Fruit fly (Drosophila melanogaster) whole organism, prepupa: ENCODE measurements around the gene CG15035.

Experiments
- CG10631 ChIP-seq: fragments of 200-800 bp; sonication (Bioruptor generic); optimal IDR thresholded peaks from 2 replicates; lab custom pipeline; 2016; ENCODE audit warnings: missing biosample characterization, missing genetic modification characterization
- CG10669 ChIP-seq: fragments of 200-800 bp; sonication (Bioruptor generic); optimal IDR thresholded peaks from 3 replicates; lab custom pipeline; 2018; ENCODE audit warnings: missing biosample characterization, mild to moderate bottlenecking, missing genetic modification characterization, moderate library complexity
- CG11294 ChIP-seq: fragments of 200-800 bp; sonication (Bioruptor generic); IDR thresholded peaks from 2 replicates; pipeline ENCODE4 v1.3.6; 2022; ENCODE audit warnings: missing biosample characterization, missing genetic modification characterization
- CG11762 ChIP-seq: fragments of 200-800 bp; sonication (Bioruptor generic); optimal IDR thresholded peaks from 3 replicates; lab custom pipeline; 2016; ENCODE audit warnings: missing biosample characterization, missing genetic modification characterization; ENCODE audit not compliant: insufficient read depth
- CG11902 ChIP-seq: fragments of 200-800 bp; sonication (Bioruptor generic); optimal IDR thresholded peaks from 3 replicates; lab custom pipeline; 2016; ENCODE audit warnings: missing biosample characterization, missing genetic modification characterization
- CG31627 ChIP-seq: fragments of 200-800 bp; sonication (Bioruptor generic); optimal IDR thresholded peaks from 3 replicates; lab custom pipeline; 2016; ENCODE audit warnings: missing biosample characterization, missing genetic modification characterization
- CG34406 ChIP-seq: fragments of 200-800 bp; sonication (Bioruptor generic); optimal IDR thresholded peaks from 3 replicates; lab custom pipeline; 2016; ENCODE audit warnings: missing biosample characterization, missing genetic modification characterization
- CG3919 ChIP-seq: fragments of 200-800 bp; sonication (Bioruptor generic); optimal IDR thresholded peaks from 3 replicates; lab custom pipeline; 2016; ENCODE audit warnings: missing biosample characterization, missing genetic modification characterization
- CG4318 ChIP-seq: fragments of 200-800 bp; sonication (Bioruptor generic); optimal IDR thresholded peaks from 3 replicates; lab custom pipeline; 2017; ENCODE audit warnings: missing biosample characterization, mild to moderate bottlenecking, missing genetic modification characterization
- CG6163 ChIP-seq: fragments of 200-800 bp; sonication (Bioruptor generic); IDR thresholded peaks from 3 replicates; pipeline ENCODE4 v1.3.6; 2022; ENCODE audit warnings: missing biosample characterization, missing genetic modification characterization
- CG6276 ChIP-seq: fragments of 200-800 bp; sonication (Bioruptor generic); optimal IDR thresholded peaks from 2 replicates; lab custom pipeline; 2017; ENCODE audit warnings: missing biosample characterization, mild to moderate bottlenecking, missing genetic modification characterization
- CG6854 ChIP-seq: fragments of 200-800 bp; sonication (Bioruptor generic); optimal IDR thresholded peaks from 2 replicates; lab custom pipeline; 2017; ENCODE audit warnings: missing biosample characterization, mild to moderate bottlenecking, missing genetic modification characterization
- CG7368 ChIP-seq: fragments of 200-800 bp; sonication (Bioruptor generic); optimal IDR thresholded peaks from 3 replicates; lab custom pipeline; 2016; ENCODE audit warnings: missing biosample characterization, missing genetic modification characterization
- CG8632 ChIP-seq: fragments of 200-800 bp; sonication (Bioruptor generic); optimal IDR thresholded peaks from 3 replicates; lab custom pipeline; 2016; ENCODE audit warnings: missing biosample characterization, missing genetic modification characterization
- CG9139 ChIP-seq: fragments of 200-800 bp; sonication (Bioruptor generic); optimal IDR thresholded peaks from 3 replicates; lab custom pipeline; 2017; ENCODE audit warnings: missing biosample characterization, mild to moderate bottlenecking, missing genetic modification characterization
- Eip78C ChIP-seq: fragments of 200-800 bp; sonication (Bioruptor generic); peaks from one replicate; lab custom pipeline; 2016; ENCODE audit warnings: missing biosample characterization, missing genetic modification characterization
- Eip93F ChIP-seq: fragments of 200-800 bp; sonication (Bioruptor generic); optimal IDR thresholded peaks from 2 replicates; lab custom pipeline; 2016; ENCODE audit warnings: missing biosample characterization, mild to moderate bottlenecking, missing genetic modification characterization
- Ets21C ChIP-seq: fragments of 200-800 bp; sonication (Bioruptor generic); optimal IDR thresholded peaks from 3 replicates; lab custom pipeline; 2016; ENCODE audit warnings: missing biosample characterization, missing genetic modification characterization
- Ets96B ChIP-seq: fragments of 200-800 bp; optimal IDR thresholded peaks from 2 replicates; lab custom pipeline; 2019; ENCODE audit warnings: missing biosample characterization, mild to moderate bottlenecking, missing genetic modification characterization, moderate library complexity
- Gug ChIP-seq: fragments of 200-800 bp; sonication (Bioruptor generic); IDR thresholded peaks from 2 replicates; pipeline ENCODE4 v1.3.6; 2022; ENCODE audit warnings: missing biosample characterization, missing genetic modification characterization
- Hr38 ChIP-seq: sonication (Bioruptor generic); optimal IDR thresholded peaks from 2 replicates; lab custom pipeline; 2016; ENCODE audit warnings: missing biosample characterization, missing genetic modification characterization
- Hr39 ChIP-seq: fragments of 200-800 bp; sonication (Bioruptor generic); optimal IDR thresholded peaks from 2 replicates; lab custom pipeline; 2016; ENCODE audit warnings: missing biosample characterization, missing genetic modification characterization
- Hr4 ChIP-seq: fragments of 200-800 bp; sonication (Bioruptor generic); optimal IDR thresholded peaks from 3 replicates; lab custom pipeline; 2016; ENCODE audit warnings: missing biosample characterization, missing genetic modification characterization
- Met ChIP-seq: fragments of 200-800 bp; sonication (Bioruptor generic); optimal IDR thresholded peaks from 3 replicates; lab custom pipeline; 2016; ENCODE audit warnings: missing biosample characterization, missing genetic modification characterization
- OdsH ChIP-seq: fragments of 200-800 bp; sonication (Bioruptor generic); optimal IDR thresholded peaks from 3 replicates; lab custom pipeline; 2016; ENCODE audit warnings: missing biosample characterization, missing genetic modification characterization
- Smox ChIP-seq: fragments of 200-800 bp; sonication (Bioruptor generic); optimal IDR thresholded peaks from 3 replicates; lab custom pipeline; 2016; ENCODE audit warnings: missing biosample characterization, missing genetic modification characterization
- Sox14 ChIP-seq: fragments of 200-800 bp; sonication (Bioruptor generic); optimal IDR thresholded peaks from 3 replicates; lab custom pipeline; 2016; ENCODE audit warnings: missing biosample characterization, missing genetic modification characterization
- Sox15 ChIP-seq: fragments of 200-800 bp; sonication (Bioruptor generic); optimal IDR thresholded peaks from 3 replicates; lab custom pipeline; 2016; ENCODE audit warnings: missing biosample characterization, missing genetic modification characterization
- achi ChIP-seq: fragments of 200-800 bp; sonication (Bioruptor generic); optimal IDR thresholded peaks from 3 replicates; lab custom pipeline; 2016; ENCODE audit warnings: missing biosample characterization, missing genetic modification characterization
- acj6 ChIP-seq: fragments of 200-800 bp; sonication (Bioruptor generic); optimal IDR thresholded peaks from 3 replicates; lab custom pipeline; 2016; ENCODE audit warnings: missing biosample characterization, missing genetic modification characterization
- dsx ChIP-seq: fragments of 200-800 bp; optimal IDR thresholded peaks from 3 replicates; lab custom pipeline; 2019; ENCODE audit warnings: missing biosample characterization, mild to moderate bottlenecking, missing genetic modification characterization, moderate library complexity; ENCODE audit not compliant: poor library complexity, severe bottlenecking
- eg ChIP-seq: fragments of 200-800 bp; sonication (Bioruptor generic); IDR thresholded peaks from 3 replicates; pipeline ENCODE4 v1.3.6; 2022; ENCODE audit warnings: missing biosample characterization, missing genetic modification characterization
- fd59A ChIP-seq: fragments of 200-800 bp; sonication (Bioruptor generic); optimal IDR thresholded peaks from 2 replicates; lab custom pipeline; 2017; ENCODE audit warnings: missing biosample characterization, mild to moderate bottlenecking, missing genetic modification characterization, missing genetic modification reagents
- fd85E ChIP-seq: fragments of 200-800 bp; sonication (Bioruptor generic); optimal IDR thresholded peaks from 3 replicates; lab custom pipeline; 2016; ENCODE audit warnings: missing biosample characterization, missing genetic modification characterization
- lz ChIP-seq: fragments of 200-800 bp; sonication (Bioruptor generic); optimal IDR thresholded peaks from 3 replicates; lab custom pipeline; 2016; ENCODE audit warnings: missing biosample characterization, missing genetic modification characterization
- net ChIP-seq: fragments of 200-800 bp; sonication (Bioruptor generic); optimal IDR thresholded peaks from 3 replicates; lab custom pipeline; 2016; ENCODE audit warnings: missing biosample characterization, missing genetic modification characterization
- pdm3 ChIP-seq: fragments of 200-800 bp; sonication (Bioruptor generic); optimal IDR thresholded peaks from 3 replicates; lab custom pipeline; 2016; ENCODE audit warnings: missing biosample characterization, missing genetic modification characterization
- salr ChIP-seq, 2 experiments: fragments of 200-800 bp; sonication (Bioruptor generic); optimal IDR thresholded peaks; 3 replicates each; lab custom pipeline; 2016 to 2018; ENCODE audit warnings: missing biosample characterization in 2 of 2, missing genetic modification characterization in 2 of 2, mild to moderate bottlenecking in 1 of 2
- svp ChIP-seq: fragments of 200-800 bp; sonication (Bioruptor generic); peaks from one replicate; lab custom pipeline; 2016; ENCODE audit warnings: missing biosample characterization, missing genetic modification characterization
- topi ChIP-seq: fragments of 200-800 bp; sonication (Bioruptor generic); optimal IDR thresholded peaks from 3 replicates; lab custom pipeline; 2016; ENCODE audit warnings: missing biosample characterization, missing genetic modification characterization

Gene CG15035

dm6 chrX:7413569-7413968 lies 10.6 kb upstream of the CG15035 start, which contains the start of gene CG42705:
TSS of gene CG42705 (plus strand) at chrX:7413869.
- TF ChIP-seq CG34406 (GFP tag; lab: Kevin White, UChicago) (no peak), dsx (GFP tag; lab: Kevin White, UChicago) (no peak), CG10669 (GFP tag; lab: Kevin White, UChicago) (no peak), OdsH (GFP tag; lab: Kevin White, UChicago) (no peak), svp (GFP tag; lab: Kevin White, UChicago) (no peak), Eip93F (GFP tag; lab: Kevin White, UChicago) (no peak), eg (GFP tag; lab: Robert Waterston, UW) (no peak), achi (GFP tag; lab: Kevin White, UChicago) (no peak), CG6163 (GFP tag; lab: Robert Waterston, UW) (no peak), CG10631 (GFP tag; lab: Kevin White, UChicago) (no peak), Hr38 (no peak), CG4318 (no peak), CG9139 (GFP tag; lab: Kevin White, UChicago) (no peak)

- TF ChIP-seq net (GFP tag; lab: Kevin White, UChicago) (no peak), CG10669 (GFP tag; lab: Kevin White, UChicago) (no peak), CG3919 (GFP tag; lab: Kevin White, UChicago) (no peak), Sox15 (GFP tag; lab: Kevin White, UChicago) (no peak), pdm3 (GFP tag; lab: Kevin White, UChicago) (no peak), Met (GFP tag; lab: Kevin White, UChicago) (no peak), CG11902 (GFP tag; lab: Kevin White, UChicago) (no peak), CG6854 (GFP tag; lab: Kevin White, UChicago) (no peak), CG6276 (no peak), OdsH (GFP tag; lab: Kevin White, UChicago) (no peak), topi (GFP tag; lab: Kevin White, UChicago) (no peak), CG11762 (GFP tag; lab: Kevin White, UChicago) (no peak)
Measured at dm6 chrX:7412368-7412767, 9.4 kb upstream of the CG15035 start, which contains the start of gene CG42704. TSS of gene CG42704 (plus strand) at chrX:7412668.

dm6 chrX:7411806-7412205 lies 8.8 kb upstream of the CG15035 start, which contains the start of gene CG42246:
TSS of gene CG42246 (minus strand) at chrX:7411906.
- no peak for TF ChIP-seq Hr4 (GFP tag; lab: Kevin White, UChicago)
- no peak for TF ChIP-seq Smox (GFP tag; lab: Kevin White, UChicago)
- no peak for TF ChIP-seq CG6163 (GFP tag; lab: Robert Waterston, UW)
- TF ChIP-seq Sox15 (GFP tag; lab: Kevin White, UChicago), result no peak
- TF ChIP-seq fd85E, result no peak
- no peak for TF ChIP-seq salr (GFP tag; optimal IDR thresholded peaks at IDR 0.05; lab: Kevin White, UChicago)
- no peak for TF ChIP-seq svp (GFP tag; lab: Kevin White, UChicago)
- TF ChIP-seq fd59A (GFP tag; lab: Kevin White, UChicago), result no peak
- no peak for TF ChIP-seq Hr38
- TF ChIP-seq Eip78C, result no peak
- TF ChIP-seq acj6 (GFP tag; lab: Kevin White, UChicago), result no peak
- no peak for TF ChIP-seq Gug (GFP tag; lab: Robert Waterston, UW)
- TF ChIP-seq Eip93F (GFP tag; lab: Kevin White, UChicago), result no peak
- TF ChIP-seq CG31627, result no peak
- no peak for TF ChIP-seq Ets21C (GFP tag; lab: Kevin White, UChicago)
- no peak for TF ChIP-seq Ets96B
- no peak for TF ChIP-seq Hr39 (GFP tag; lab: Kevin White, UChicago)
- TF ChIP-seq, all 60 proteins: peak for 0

dm6 chrX:7406908-7407307 lies 3.9 kb upstream of the CG15035 start, which contains the start of gene CG32727:
TSS of gene CG32727 (plus strand) at chrX:7407208.
- no peak for TF ChIP-seq pdm3 (GFP tag; lab: Kevin White, UChicago)
- TF ChIP-seq CG3919 (GFP tag; lab: Kevin White, UChicago), result no peak
- TF ChIP-seq topi (GFP tag; lab: Kevin White, UChicago), result no peak
- no peak for TF ChIP-seq achi (GFP tag; lab: Kevin White, UChicago)
- no peak for TF ChIP-seq CG7368 (GFP tag; lab: Kevin White, UChicago)
- TF ChIP-seq Ets96B, result no peak
- no peak for TF ChIP-seq CG31627
- TF ChIP-seq Sox15 (GFP tag; lab: Kevin White, UChicago), result no peak
- TF ChIP-seq CG11294 (GFP tag; lab: Robert Waterston, UW), result no peak
- TF ChIP-seq CG6276, result no peak
- TF ChIP-seq Gug (GFP tag; lab: Robert Waterston, UW), result no peak
- TF ChIP-seq lz (GFP tag; lab: Kevin White, UChicago), result no peak
- TF ChIP-seq CG8632 (GFP tag; lab: Kevin White, UChicago), result no peak
- TF ChIP-seq Sox14 (GFP tag; lab: Kevin White, UChicago), result no peak
- TF ChIP-seq, all 60 proteins: peak for 0
